Fruit fly (Drosophila melanogaster) Kc167 (cell line): ENCODE measurements around the gene CG4645.

Experiments used
- psq ChIP-seq: fragments of >200 bp; optimal IDR thresholded peaks from 2 replicates; lab custom pipeline; 2017; ENCODE audit warnings: missing external identifiers
- ttk ChIP-seq: sonication (Bioruptor generic); optimal IDR thresholded peaks from 2 replicates; lab custom pipeline; 2017; ENCODE audit warnings: missing external identifiers

DNA sequence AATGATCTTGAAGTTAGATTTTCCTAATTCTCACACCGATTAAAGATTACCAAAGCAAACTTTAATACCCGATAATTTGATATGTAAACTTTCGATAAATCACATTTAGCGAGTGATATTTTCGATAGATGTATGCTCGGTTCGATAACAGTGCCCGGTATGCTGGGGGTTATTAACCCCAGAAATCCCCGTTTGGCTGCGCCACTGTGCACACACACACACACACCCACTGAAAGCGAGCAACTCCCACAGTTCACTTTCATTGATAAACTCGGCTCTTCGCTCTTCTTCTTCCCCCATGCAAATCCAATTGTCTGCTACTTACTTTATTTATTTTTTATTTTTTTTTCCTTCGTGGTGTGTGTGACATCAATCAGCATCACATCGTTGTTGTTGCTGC lies 13.4 kb upstream of the CG4645 start:
- no peak for TF ChIP-seq ttk (lab: Kevin White, UChicago)
- TF ChIP-seq psq (lab: Kevin White, UChicago), result no peak
